Fruit fly (Drosophila melanogaster) whole organism, wandering third instar larva: Measurements from ENCODE around the gene CG2258.

Experiments used
- CG32264 ChIP-seq: fragments of 200-800 bp; sonication (Bioruptor generic); optimal IDR thresholded peaks from 2 replicates; lab custom pipeline; 2016; ENCODE audit warnings: missing biosample characterization, missing genetic modification characterization
- Dif ChIP-seq: fragments of 200-275, 200-300 bp; sonication (Bioruptor generic); optimal IDR thresholded peaks from 2 replicates; lab custom pipeline; 2018; ENCODE audit warnings: missing biosample characterization, missing genetic modification characterization; ENCODE audit not compliant: partially characterized antibody
- GATAd ChIP-seq: sonication (Bioruptor generic); optimal IDR thresholded peaks from 2 replicates; lab custom pipeline; 2016; ENCODE audit warnings: missing biosample characterization, missing genetic modification characterization
- Hr83 ChIP-seq: fragments of 200-300 bp; sonication (Bioruptor generic); optimal IDR thresholded peaks from 2 replicates; lab custom pipeline; 2016; ENCODE audit warnings: missing biosample characterization, mild to moderate bottlenecking, missing genetic modification characterization, moderate library complexity; ENCODE audit not compliant: poor library complexity, severe bottlenecking
- Myc ChIP-seq: fragments of >200 bp; optimal IDR thresholded peaks from 2 replicates; lab custom pipeline; 2017
- OdsH ChIP-seq: fragments of 200-800 bp; sonication (Bioruptor generic); optimal IDR thresholded peaks from 2 replicates; lab custom pipeline; 2016; ENCODE audit warnings: missing biosample characterization, mild to moderate bottlenecking, missing genetic modification characterization
- h ChIP-seq: fragments of 200-800 bp; sonication (Bioruptor generic); optimal IDR thresholded peaks from 3 replicates; lab custom pipeline; 2016; ENCODE audit warnings: missing biosample characterization, mild to moderate bottlenecking, missing genetic modification characterization
- psq ChIP-seq: fragments of 200-800 bp; sonication (Bioruptor generic); optimal IDR thresholded peaks from 3 replicates; lab custom pipeline; 2017; ENCODE audit warnings: missing biosample characterization, mild to moderate bottlenecking, missing genetic modification characterization, moderate library complexity
- usp ChIP-seq: fragments of >200 bp; optimal IDR thresholded peaks from 2 replicates; lab custom pipeline; 2017; ENCODE audit warnings: missing biosample characterization, missing genetic modification characterization

DNA sequence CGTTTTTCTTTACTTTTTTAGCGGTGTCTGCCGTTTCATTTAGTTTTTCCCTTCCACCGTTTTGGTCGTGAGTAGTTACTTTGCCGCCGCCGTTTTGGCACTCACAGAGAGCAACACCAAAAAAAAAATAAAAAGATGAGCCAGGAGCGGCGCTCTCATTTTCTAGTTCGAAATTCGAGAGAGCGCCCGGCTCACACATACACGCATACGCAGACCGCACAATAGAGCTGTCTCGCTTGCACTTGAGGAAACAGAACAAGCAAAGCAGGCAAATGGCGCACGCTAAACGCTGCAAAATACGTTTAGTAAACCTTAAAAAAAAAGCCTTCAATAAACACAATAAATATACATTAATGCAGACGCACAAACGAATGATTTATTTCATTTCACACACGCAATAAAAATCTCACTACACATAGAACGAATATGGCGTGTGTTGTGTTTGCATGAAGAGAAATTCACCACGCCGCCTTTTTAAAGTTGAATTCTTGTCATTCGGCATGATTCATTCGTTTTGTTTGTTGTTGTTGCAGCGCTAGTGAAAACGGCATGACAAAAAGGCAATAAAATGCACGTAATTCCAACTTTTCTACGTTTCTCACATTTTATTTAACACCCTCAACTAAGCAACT, 45.2 kb downstream of the CG2258 start:
- no peak for TF ChIP-seq usp
- TF ChIP-seq OdsH: no peak
- no peak for TF ChIP-seq Hr83
- TF ChIP-seq Dif (GFP tag; lab: Kevin White, UChicago): peak; percentile 83
- TF ChIP-seq h (GFP tag; lab: Kevin White, UChicago): peak; percentile 35
- TF ChIP-seq CG32264 (GFP tag; lab: Kevin White, UChicago): no peak
- no peak for TF ChIP-seq GATAd (GFP tag; lab: Kevin White, UChicago)
- TF ChIP-seq Myc (lab: Kevin White, UChicago): no peak
- peak; percentile 38 for TF ChIP-seq psq (GFP tag; lab: Kevin White, UChicago)
